Worm (Caenorhabditis elegans) whole organism, early embryonic: ENCODE data around the gene Y38F1A.7.

Experiments used
- B0310.2 ChIP-seq: sonication (generic microtip); optimal IDR thresholded peaks from 2 replicates; lab custom pipeline; 2016; ENCODE audit warnings: mild to moderate bottlenecking, missing genetic modification characterization, missing compliant biosample characterization
- F13C5.2 ChIP-seq: sonication (generic microtip); optimal IDR thresholded peaks from 2 replicates; lab custom pipeline; 2017; ENCODE audit warnings: mild to moderate bottlenecking, missing genetic modification characterization, inconsistent platforms, missing compliant biosample characterization
- aly-1 ChIP-seq: sonication (generic microtip); optimal IDR thresholded peaks from 2 replicates; lab custom pipeline; 2016; ENCODE audit warnings: missing genetic modification characterization, missing compliant biosample characterization
- ama-1 ChIP-seq: fragments of 150-350 bp; optimal IDR thresholded peaks from 2 replicates; lab custom pipeline; 2014
- ceh-13 ChIP-seq: fragments of 200-800 bp; sonication (Bioruptor generic); optimal IDR thresholded peaks from 2 replicates; lab custom pipeline; 2018; ENCODE audit warnings: mild to moderate bottlenecking, missing genetic modification characterization, missing compliant biosample characterization
- ceh-36 ChIP-seq: sonication (generic microtip); optimal IDR thresholded peaks from 2 replicates; lab custom pipeline; 2016; ENCODE audit warnings: missing genetic modification characterization, inconsistent platforms, missing compliant biosample characterization
- ets-7 ChIP-seq: sonication (generic microtip); optimal IDR thresholded peaks from 2 replicates; lab custom pipeline; 2016; ENCODE audit warnings: missing genotype, missing genetic modification characterization, missing compliant biosample characterization
- flt-1 ChIP-seq: fragments of 200-800 bp; sonication (Bioruptor generic); IDR thresholded peaks from 2 replicates; pipeline ENCODE4 v1.3.6; 2022; ENCODE audit warnings: missing genetic modification characterization, missing compliant biosample characterization
- hmbx-1 ChIP-seq: sonication (generic microtip); optimal IDR thresholded peaks from 2 replicates; lab custom pipeline; 2016; ENCODE audit warnings: mild to moderate bottlenecking, missing genetic modification characterization, missing compliant biosample characterization
- hmg-4 ChIP-seq: fragments of 200-800 bp; sonication (Bioruptor generic); optimal IDR thresholded peaks from 2 replicates; lab custom pipeline; 2018; ENCODE audit warnings: mild to moderate bottlenecking, missing genetic modification characterization, missing compliant biosample characterization
- hnd-1 ChIP-seq: sonication (generic microtip); optimal IDR thresholded peaks from 2 replicates; lab custom pipeline; 2016; ENCODE audit warnings: missing genetic modification characterization, missing compliant biosample characterization
- pes-1 ChIP-seq: fragments of 200-800 bp; sonication (Bioruptor generic); IDR thresholded peaks from 2 replicates; pipeline ENCODE4 v1.3.6; 2022; ENCODE audit warnings: missing genetic modification reagents, missing genetic modification characterization, missing compliant biosample characterization
- scrt-1 ChIP-seq: fragments of 200-800 bp; sonication (Bioruptor generic); IDR thresholded peaks from 2 replicates; pipeline ENCODE4 v1.3.6; 2022; ENCODE audit warnings: missing genetic modification characterization, missing compliant biosample characterization
- sea-1 ChIP-seq: fragments of 200-800 bp; sonication (Bioruptor generic); conservative IDR thresholded peaks from 2 replicates; pipeline ENCODE4 v1.3.6; 2022; ENCODE audit warnings: missing genetic modification characterization, missing compliant biosample characterization
- tbx-11 ChIP-seq: fragments of 200-800 bp; sonication (Bioruptor generic); IDR thresholded peaks from 2 replicates; pipeline ENCODE4 v1.3.6; 2022; ENCODE audit warnings: missing genetic modification characterization, missing compliant biosample characterization
- tbx-37 ChIP-seq: fragments of 200-800 bp; sonication (Bioruptor generic); conservative IDR thresholded peaks from 2 replicates; pipeline ENCODE4 v1.3.6; 2022; ENCODE audit warnings: missing genetic modification reagents, missing genetic modification characterization, missing compliant biosample characterization
- tra-4 ChIP-seq: sonication (generic microtip); optimal IDR thresholded peaks from 2 replicates; lab custom pipeline; 2017; ENCODE audit warnings: missing genetic modification characterization, missing compliant biosample characterization

Y38F1A.7 gene

ce11 chrII:12954670-12955069 is 42.9 kb downstream of the Y38F1A.7 start, which contains the start of the genes Y38F1A.1 and Y38F1A.2:
Gene Y38F1A.1 (minus strand): TSS chrII:12954770.
Gene Y38F1A.2 (plus strand): TSS chrII:12954958.
- TF ChIP-seq hmg-4 (GFP tag; lab: Kevin White, UChicago) (no peak), ceh-13 (no peak), hmbx-1 (tag; lab: Kevin White, UChicago) (no peak), tra-4 (tag; lab: Kevin White, UChicago) (no peak), tbx-37 (GFP tag; lab: Robert Waterston, UW) (no peak), pes-1 (GFP tag; lab: Robert Waterston, UW) (no peak), aly-1 (no peak), flt-1 (no peak), scrt-1 (GFP tag; lab: Robert Waterston, UW) (no peak), ceh-36 (tag; lab: Kevin White, UChicago) (no peak)

- TF ChIP-seq scrt-1 (GFP tag; lab: Robert Waterston, UW): no peak
- no peak for TF ChIP-seq aly-1
- TF ChIP-seq hmg-4 (GFP tag; lab: Kevin White, UChicago): no peak
- TF ChIP-seq sea-1 (GFP tag; lab: Robert Waterston, UW): no peak
- no peak for TF ChIP-seq ets-7 (tag; lab: Kevin White, UChicago)
- no peak for TF ChIP-seq tra-4 (tag; lab: Kevin White, UChicago)
- no peak for TF ChIP-seq hmbx-1 (tag; lab: Kevin White, UChicago)
- TF ChIP-seq ama-1 (lab: Kevin White, UChicago): no peak
- no peak for TF ChIP-seq F13C5.2 (tag; lab: Kevin White, UChicago)
- TF ChIP-seq tbx-11 (GFP tag; lab: Robert Waterston, UW): no peak
Observed at ce11 chrII:12953297-12953696, 44.3 kb downstream of the Y38F1A.7 start.

- TF ChIP-seq F13C5.2 (tag; lab: Kevin White, UChicago) (no peak), ceh-13 (no peak), ets-7 (tag; lab: Kevin White, UChicago) (no peak), aly-1 (no peak), tbx-11 (GFP tag; lab: Robert Waterston, UW) (no peak), sea-1 (GFP tag; lab: Robert Waterston, UW) (no peak), scrt-1 (GFP tag; lab: Robert Waterston, UW) (no peak), hnd-1 (tag; lab: Kevin White, UChicago) (no peak), flt-1 (no peak), hmg-4 (GFP tag; lab: Kevin White, UChicago) (no peak), ama-1 (lab: Kevin White, UChicago) (no peak), B0310.2 (tag; lab: Kevin White, UChicago) (no peak)
Observed at ce11 chrII:12948158-12948557, 49.4 kb downstream of the Y38F1A.7 start, which contains the start of gene F58G1.7. Gene F58G1.7 (minus strand): TSS chrII:12948258.
